Fruit fly (Drosophila melanogaster): ENCODE measurements around the gene CG32277.

CG32277 gene

dm6 chr3L:3177872-3178271 is 27.4 kb downstream of the CG32277 start:
- TF ChIP-seq CG9705 (GFP tag; optimal IDR thresholded peaks at IDR 0.05) (no peak), lola (GFP tag; optimal IDR thresholded peaks at IDR 0.05) (no peak), dmrt93B (GFP tag; optimal IDR thresholded peaks at IDR 0.05) (no peak), Hr78 (GFP tag; optimal IDR thresholded peaks at IDR 0.05) (no peak), N (GFP tag; optimal IDR thresholded peaks at IDR 0.05) (no peak), sv (GFP tag; optimal IDR thresholded peaks at IDR 0.05) (no peak), Vsx2 (GFP tag; optimal IDR thresholded peaks at IDR 0.05; ENCODE audit: partially characterized antibody) (no peak), fru (GFP tag; optimal IDR thresholded peaks at IDR 0.05) (no peak)

dm6 chr3L:3172445-3172844 is 32.8 kb downstream of the CG32277 start, which contains the start of gene CG14963:
Gene CG14963, minus strand, starts transcription at chr3L:3172545.
- TF ChIP-seq OdsH (GFP tag; optimal IDR thresholded peaks at IDR 0.05) = no peak
- no peak for TF ChIP-seq Mio (GFP tag; optimal IDR thresholded peaks at IDR 0.05)
- TF ChIP-seq Hr78 (GFP tag; optimal IDR thresholded peaks at IDR 0.05) = no peak
- TF ChIP-seq CG9705 (GFP tag; optimal IDR thresholded peaks at IDR 0.05) = no peak
- TF ChIP-seq dl (GFP tag; optimal IDR thresholded peaks at IDR 0.05; ENCODE audit: insufficient read depth in 1 of 2, partially characterized antibody in 2 of 2) = no peak
- no peak for TF ChIP-seq HLH106 (tag; optimal IDR thresholded peaks at IDR 0.05)
- no peak for TF ChIP-seq sage (GFP tag; optimal IDR thresholded peaks at IDR 0.05)
- no peak for TF ChIP-seq Abd-B (GFP tag; optimal IDR thresholded peaks at IDR 0.05)
- TF ChIP-seq foxo (GFP tag; optimal IDR thresholded peaks at IDR 0.05) = no peak
- no peak for TF ChIP-seq rgr (GFP tag; optimal IDR thresholded peaks at IDR 0.05)
- no peak for TF ChIP-seq br (GFP tag; optimal IDR thresholded peaks at IDR 0.05)
- TF ChIP-seq tai (GFP tag; optimal IDR thresholded peaks at IDR 0.05) = no peak
- TF ChIP-seq Rel (GFP tag; optimal IDR thresholded peaks at IDR 0.05) = no peak
- TF ChIP-seq Rel (tag; optimal IDR thresholded peaks at IDR 0.05) = no peak
- no peak for TF ChIP-seq jim (GFP tag; optimal IDR thresholded peaks at IDR 0.05)
- no peak for TF ChIP-seq pan (optimal IDR thresholded peaks at IDR 0.05)

- TF ChIP-seq ey (GFP tag; optimal IDR thresholded peaks at IDR 0.05) (no peak), CG9705 (GFP tag; optimal IDR thresholded peaks at IDR 0.05) (no peak), OdsH (GFP tag; optimal IDR thresholded peaks at IDR 0.05) (no peak), lola (GFP tag; optimal IDR thresholded peaks at IDR 0.05) (no peak), Sp1 (GFP tag; optimal IDR thresholded peaks at IDR 0.05) (no peak), HLH106 (tag; optimal IDR thresholded peaks at IDR 0.05) (no peak), h (GFP tag; optimal IDR thresholded peaks at IDR 0.05) (no peak), dsf (GFP tag; optimal IDR thresholded peaks at IDR 0.05; ENCODE audit: borderline replicate concordance) (no peak), dmrt93B (GFP tag; optimal IDR thresholded peaks at IDR 0.05) (no peak), psq (GFP tag; optimal IDR thresholded peaks at IDR 0.05) (no peak), Rel (GFP tag; optimal IDR thresholded peaks at IDR 0.05) (no peak), Rel (tag; optimal IDR thresholded peaks at IDR 0.05) (no peak), Hr83 (GFP tag; optimal IDR thresholded peaks at IDR 0.05; ENCODE audit: poor library complexity, severe bottlenecking) (no peak), Dif (GFP tag; optimal IDR thresholded peaks at IDR 0.05; ENCODE audit: partially characterized antibody) (no peak), foxo (GFP tag; optimal IDR thresholded peaks at IDR 0.05) (no peak), Hr78 (GFP tag; optimal IDR thresholded peaks at IDR 0.05) (no peak), sv (GFP tag; optimal IDR thresholded peaks at IDR 0.05) (no peak), GATAd (GFP tag; optimal IDR thresholded peaks at IDR 0.05) (no peak), Mio (GFP tag; optimal IDR thresholded peaks at IDR 0.05) (no peak)
Observed at dm6 chr3L:3169107-3169506, 36.1 kb downstream of the CG32277 start, which contains the start of the genes CG32278 and CG32281. Gene CG32278, plus strand, starts transcription at chr3L:3169286. Gene CG32281, plus strand, starts transcription at chr3L:3169375.

- TF ChIP-seq dsf (GFP tag; optimal IDR thresholded peaks at IDR 0.05; ENCODE audit: borderline replicate concordance) (no peak), Vsx2 (GFP tag; optimal IDR thresholded peaks at IDR 0.05; ENCODE audit: partially characterized antibody) (no peak), Myc (optimal IDR thresholded peaks at IDR 0.05) (no peak), OdsH (GFP tag; optimal IDR thresholded peaks at IDR 0.05) (no peak), psq (GFP tag; optimal IDR thresholded peaks at IDR 0.05) (no peak), br (GFP tag; optimal IDR thresholded peaks at IDR 0.05) (no peak), jim (GFP tag; optimal IDR thresholded peaks at IDR 0.05) (no peak), pan (optimal IDR thresholded peaks at IDR 0.05) (no peak), Jra (GFP tag; optimal IDR thresholded peaks at IDR 0.05) (no peak), lola (GFP tag; optimal IDR thresholded peaks at IDR 0.05) (no peak), brk (GFP tag; optimal IDR thresholded peaks at IDR 0.05) (no peak)
Observed at dm6 chr3L:3166200-3166695, 39.0 kb downstream of the CG32277 start, which contains the start of gene Asciz. Gene Asciz, minus strand, starts transcription at chr3L:3166250.

All from whole organism, wandering third instar larva.